Worm (Caenorhabditis elegans) whole organism, L4/young adult: ENCODE data around the gene Y54G2A.50.
"Not testable (repeated sequence)": the region's sequence is repeated elsewhere in the genome, so short reads cannot be mapped to it uniquely, and the experiment has no call there.

Experiments
- W03F9.2 ChIP-seq: fragments of 150-350 bp; optimal IDR thresholded peaks from 2 replicates; lab custom pipeline; 2014; ENCODE audit warnings: missing biosample characterization, missing genetic modification characterization
- dao-5 ChIP-seq: sonication (generic microtip); optimal IDR thresholded peaks from 2 replicates; lab custom pipeline; 2016; ENCODE audit warnings: missing genotype, missing genetic modification characterization, moderate library complexity, missing compliant biosample characterization
- him-1 ChIP-seq: sonication (generic microtip); optimal IDR thresholded peaks from 2 replicates; lab custom pipeline; 2016; ENCODE audit warnings: missing genotype, missing genetic modification reagents, missing genetic modification characterization, missing compliant biosample characterization

Gene Y54G2A.50

ce11 chrIV:2917729-2918128, at the start of gene Y54G2A.50:
Gene Y54G2A.50, plus strand, starts transcription at chrIV:2918029.
- not testable (repeated sequence) for TF ChIP-seq dao-5, him-1, W03F9.2 (tag; lab: Kevin White, UChicago)

DNA sequence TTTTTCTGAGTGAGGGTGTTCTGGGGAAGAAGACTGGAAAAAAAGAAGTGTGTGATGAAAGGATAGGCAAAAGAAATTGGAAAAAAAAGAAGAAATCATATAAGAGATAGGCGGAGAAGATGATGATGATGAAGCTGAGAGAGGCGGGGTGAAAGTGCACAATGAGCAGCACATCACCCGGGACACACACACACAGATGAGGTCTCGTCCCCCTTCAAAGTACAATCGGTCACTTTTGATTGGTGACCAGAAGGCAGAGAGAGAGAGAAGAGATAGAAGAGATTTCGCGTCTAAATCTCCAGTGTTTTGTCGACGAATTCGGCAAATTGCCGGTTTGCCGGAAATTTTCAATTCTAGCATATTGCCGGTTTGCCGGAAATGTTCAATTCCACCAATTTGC, 32.6 kb upstream of the Y54G2A.50 start:
- TF ChIP-seq W03F9.2 (tag; lab: Kevin White, UChicago): no peak
- TF ChIP-seq dao-5 (tag; lab: Kevin White, UChicago): no peak
- no peak for TF ChIP-seq him-1 (tag; lab: Kevin White, UChicago)

DNA sequence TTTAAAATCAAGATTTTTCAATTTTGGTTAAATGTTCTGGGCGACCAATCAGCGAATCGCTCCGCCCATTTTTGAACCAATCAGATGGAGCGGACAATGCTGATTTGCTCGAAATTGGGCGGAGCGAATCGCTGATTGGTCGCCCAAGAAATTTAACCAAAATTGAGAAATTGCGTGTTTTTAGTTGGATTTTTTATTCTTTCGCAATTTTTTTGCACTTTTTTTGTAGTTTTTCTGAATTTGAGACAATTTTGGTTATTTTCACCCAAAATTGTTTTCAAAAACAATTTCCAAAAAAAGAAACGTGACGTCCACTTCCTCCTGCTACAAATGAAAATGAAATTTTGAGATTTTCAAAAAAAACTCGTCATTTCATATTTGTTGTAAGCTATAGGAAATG, 31.2 kb upstream of the Y54G2A.50 start, which contains the start of gene dml-1:
TSS of gene dml-1 (plus strand) at position 301 of the 400 bp plus-strand sequence.
- TF ChIP-seq dao-5 (tag; lab: Kevin White, UChicago) (no peak), him-1 (tag; lab: Kevin White, UChicago) (no peak), W03F9.2 (tag; lab: Kevin White, UChicago) (no peak)

ce11 chrIV:2887245-2887644, 30.6 kb upstream of the Y54G2A.50 start:
- TF ChIP-seq him-1 (tag; lab: Kevin White, UChicago): no peak
- no peak for TF ChIP-seq dao-5 (tag; lab: Kevin White, UChicago)
- TF ChIP-seq W03F9.2 (tag; lab: Kevin White, UChicago): no peak

- TF ChIP-seq him-1 (tag; lab: Kevin White, UChicago) (no peak), W03F9.2 (tag; lab: Kevin White, UChicago) (no peak), dao-5 (tag; lab: Kevin White, UChicago) (no peak)
These were observed 29.2 kb upstream of the Y54G2A.50 start for ce11 chrIV:2888496-2889101.

DNA sequence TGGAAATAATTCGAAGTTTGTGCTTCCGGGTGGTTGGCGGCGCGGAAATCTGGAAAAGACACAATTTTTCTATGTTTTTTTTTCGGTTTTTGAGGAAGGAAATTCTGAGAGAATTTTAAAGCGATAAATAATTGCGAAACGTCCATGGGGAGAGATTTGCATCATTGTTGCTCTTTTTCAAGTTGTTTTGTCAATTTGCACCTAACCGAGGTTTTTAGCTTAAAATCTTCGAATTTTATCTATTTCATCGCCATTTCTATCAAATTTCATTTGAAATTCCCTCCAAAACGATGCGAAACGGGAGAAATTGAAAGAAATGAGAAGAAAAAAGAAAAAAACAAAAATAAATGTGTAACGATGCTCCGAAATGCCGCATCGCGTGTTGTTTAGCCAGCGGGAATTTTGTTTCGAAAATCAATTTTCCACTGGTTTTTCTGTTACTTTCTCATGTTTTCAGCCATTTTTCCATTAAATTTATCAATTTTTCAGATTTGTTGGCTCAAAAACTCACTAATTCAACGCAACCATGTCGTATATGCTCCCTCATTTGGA, 27.4 kb upstream of the Y54G2A.50 start, which contains the start of the genes nprt-1 and dib-1:
TSS of gene nprt-1 (minus strand) at position 51 of the 552 bp plus-strand sequence.
TSS of gene dib-1 (plus strand) at position 482 of the 552 bp plus-strand sequence.
- no peak for TF ChIP-seq dao-5 (tag; lab: Kevin White, UChicago)
- no peak for TF ChIP-seq him-1 (tag; lab: Kevin White, UChicago)
- TF ChIP-seq W03F9.2 (tag; lab: Kevin White, UChicago): no peak

ce11 chrIV:2891535-2892233, 26.1 kb upstream of the Y54G2A.50 start:
- no peak for TF ChIP-seq him-1 (tag; lab: Kevin White, UChicago)
- TF ChIP-seq dao-5 (tag; lab: Kevin White, UChicago): no peak
- no peak for TF ChIP-seq W03F9.2 (tag; lab: Kevin White, UChicago)

DNA sequence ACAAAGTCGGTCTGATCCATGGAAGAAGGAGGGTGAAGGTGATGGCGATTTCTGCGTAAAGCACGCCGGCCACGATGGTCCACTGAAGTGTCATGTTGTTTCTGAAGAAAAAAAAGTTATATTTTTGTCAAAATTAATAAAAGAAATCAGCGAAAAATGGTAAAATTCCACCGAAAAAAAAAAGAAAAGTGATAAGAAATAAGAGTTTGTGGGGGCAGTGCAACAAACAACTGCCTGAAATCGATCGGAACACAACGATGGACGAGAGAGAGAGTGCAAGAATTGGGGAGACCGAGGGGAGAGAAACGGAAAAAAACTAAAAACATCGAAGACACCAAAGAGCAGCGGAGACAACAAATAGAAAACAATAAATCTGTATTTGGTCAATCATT, 25.4 kb upstream of the Y54G2A.50 start, which contains the start of gene Y54G2A.18:
TSS of gene Y54G2A.18 (minus strand) at position 101 of the 392 bp plus-strand sequence.
- no peak for TF ChIP-seq W03F9.2 (tag; lab: Kevin White, UChicago)
- TF ChIP-seq dao-5 (tag; lab: Kevin White, UChicago): no peak
- no peak for TF ChIP-seq him-1 (tag; lab: Kevin White, UChicago)

DNA sequence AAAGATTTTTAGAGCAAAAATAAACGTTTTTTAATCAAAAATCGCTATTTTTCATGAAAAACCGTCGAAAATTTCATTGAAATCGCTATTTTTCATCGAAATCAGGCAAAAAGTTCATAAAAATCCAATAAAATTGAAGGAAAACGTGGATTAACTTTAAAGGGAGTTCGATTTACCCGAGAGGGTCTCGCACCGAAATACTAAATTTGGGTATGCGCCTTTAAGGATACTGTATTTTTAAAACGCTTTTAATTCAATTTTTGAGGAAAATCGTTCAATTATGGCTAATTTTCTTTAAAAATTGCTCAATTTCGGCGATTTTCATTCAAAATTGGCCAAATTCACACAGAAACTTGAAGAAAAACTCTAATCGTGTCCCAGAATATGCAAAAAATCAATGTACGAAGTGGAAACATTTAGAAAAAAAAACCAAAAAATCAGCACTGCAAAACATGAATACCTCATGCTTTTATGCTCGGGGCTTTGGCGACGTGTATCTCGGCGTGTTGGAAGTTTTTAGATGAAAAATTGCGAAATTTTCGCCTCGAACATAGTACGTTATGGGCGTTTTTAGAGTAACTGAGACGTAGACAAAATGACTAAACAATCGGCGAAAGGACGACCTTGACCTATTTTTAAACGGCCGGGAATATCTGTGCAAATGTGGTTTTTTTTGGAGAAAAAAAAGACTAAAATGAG, 24.9 kb upstream of the Y54G2A.50 start:
- TF ChIP-seq W03F9.2 (tag; lab: Kevin White, UChicago): no peak
- no peak for TF ChIP-seq dao-5 (tag; lab: Kevin White, UChicago)
- no peak for TF ChIP-seq him-1 (tag; lab: Kevin White, UChicago)

DNA sequence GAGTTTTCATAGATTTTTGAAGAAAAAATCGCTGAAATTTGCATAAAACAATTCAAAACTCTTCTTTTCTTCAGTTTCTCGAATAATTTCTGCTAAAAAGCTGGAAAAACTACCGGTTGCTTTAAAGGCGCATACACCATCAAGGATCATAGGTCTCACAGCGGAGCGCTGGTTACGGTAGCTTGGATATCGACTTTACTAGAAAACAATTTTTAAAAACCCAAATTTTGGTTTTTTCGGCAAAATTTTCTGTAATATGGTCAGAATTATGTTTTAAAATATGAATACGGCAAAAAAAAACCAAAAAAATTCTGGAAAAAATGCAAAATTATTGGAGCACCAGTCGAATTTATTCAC, 24.4 kb upstream of the Y54G2A.50 start:
- TF ChIP-seq W03F9.2 (tag; lab: Kevin White, UChicago) (no peak), dao-5 (tag; lab: Kevin White, UChicago) (no peak), him-1 (tag; lab: Kevin White, UChicago) (no peak)

ce11 chrIV:2894630-2895029, 23.2 kb upstream of the Y54G2A.50 start, which contains the start of gene Y54G2A.19:
Gene Y54G2A.19, minus strand, starts transcription at chrIV:2894730.
- not testable (repeated sequence) for TF ChIP-seq him-1, W03F9.2, dao-5 (tag; lab: Kevin White, UChicago)

- TF ChIP-seq him-1 (tag; lab: Kevin White, UChicago) (no peak), W03F9.2 (tag; lab: Kevin White, UChicago) (no peak), dao-5 (tag; lab: Kevin White, UChicago) (no peak)
These were observed 20.1 kb upstream of the Y54G2A.50 start, which contains the start of gene Y54G2A.36 for ce11 chrIV:2897644-2898160. Gene Y54G2A.36, plus strand, starts transcription at chrIV:2897694.
